Fruit fly (Drosophila melanogaster) whole organism, pupa: ENCODE measurements around the gene Mst84B.

Experiments
- Pif1B ChIP-seq: fragments of 200-800 bp; sonication (Bioruptor generic); optimal IDR thresholded peaks from 3 replicates; lab custom pipeline; 2016; ENCODE audit warnings: missing biosample characterization, missing genetic modification characterization
- rn ChIP-seq: fragments of 200-800 bp; sonication (Bioruptor generic); IDR thresholded peaks from 2 replicates; pipeline ENCODE4 v1.3.6; 2022; ENCODE audit warnings: missing biosample characterization, missing genetic modification characterization

DNA sequence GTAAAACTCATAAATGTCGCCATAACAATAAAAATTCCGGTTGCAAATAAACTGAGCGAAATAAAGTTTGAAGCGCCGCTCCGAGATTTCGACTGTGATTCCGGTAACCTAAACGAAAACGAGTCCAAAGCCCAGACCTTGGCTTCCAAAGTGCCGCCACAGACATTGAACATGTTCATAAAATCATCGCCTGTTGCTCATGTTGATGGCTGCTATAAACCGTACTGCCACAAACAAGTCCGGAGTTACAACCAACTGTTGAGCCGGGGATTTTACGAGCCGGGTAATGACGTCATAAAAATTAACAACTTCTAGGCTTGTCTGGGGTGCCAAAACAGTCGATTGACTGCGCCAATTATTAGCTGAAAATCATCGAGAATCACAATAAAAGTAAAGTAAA, 33.4 kb upstream of the Mst84B start:
- TF ChIP-seq rn (GFP tag; lab: Robert Waterston, UW): no peak
- no peak for TF ChIP-seq Pif1B (GFP tag; lab: Kevin White, UChicago)
